Worm (Caenorhabditis elegans): ENCODE data around the gene fbxc-53.

DNA sequence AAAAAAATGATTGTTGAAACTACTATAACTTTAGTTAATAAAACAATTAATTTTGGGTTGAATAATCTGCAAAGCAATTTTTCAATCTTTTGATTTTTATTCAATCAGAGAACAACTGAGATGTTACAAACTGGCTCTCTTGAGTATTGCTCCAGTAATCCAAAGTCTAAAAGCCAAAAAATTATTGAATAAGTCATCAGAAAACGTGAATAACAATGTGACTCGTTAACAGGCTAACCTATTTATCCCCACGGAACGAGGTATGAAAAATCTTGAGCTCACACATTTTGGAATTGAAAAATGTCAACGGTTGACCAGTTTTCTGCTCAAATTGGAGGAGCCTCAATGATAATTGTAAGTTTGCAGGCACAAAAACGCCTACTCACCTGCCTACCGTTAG, 46.4 kb downstream of the fbxc-53 start, which contains the start of gene srx-111:
- no peak for TF ChIP-seq bed-1 (GFP tag; IDR thresholded peaks at IDR 0.05)
- TF ChIP-seq cebp-1 (GFP tag; IDR thresholded peaks at IDR 0.05) = no peak
- no peak for TF ChIP-seq cebp-1 (tag; optimal IDR thresholded peaks at IDR 0.05)
- no peak for TF ChIP-seq madf-8 (GFP tag; conservative IDR thresholded peaks at IDR 0.05)
- no peak for TF ChIP-seq repo-1 (tag; optimal IDR thresholded peaks at IDR 0.05)
